Fruit fly (Drosophila melanogaster) S2 (cell line): ENCODE data around the gene pyd.

Source experiments
- CG8478 ChIP-seq: fragments of >200 bp; optimal IDR thresholded peaks from 2 replicates; lab custom pipeline; 2018
- CTCF ChIP-seq, 2 experiments: fragments of >200 bp; optimal IDR thresholded peaks; 2 replicates each; lab custom pipeline; 2018

- TF ChIP-seq CG8478 (no peak), CTCF (optimal IDR thresholded peaks at IDR 0.05; lab: Kevin White, UChicago) (no peak)
These were observed 23.0 kb upstream of the pyd start for dm6 chr3R:8954515-8955358.
